Fruit fly (Drosophila melanogaster): ENCODE data around the gene GstD9.
A peak's percentile ranks its signal among the peaks of the same experiment; 100 is the strongest.

The GstD9 gene

DNA sequence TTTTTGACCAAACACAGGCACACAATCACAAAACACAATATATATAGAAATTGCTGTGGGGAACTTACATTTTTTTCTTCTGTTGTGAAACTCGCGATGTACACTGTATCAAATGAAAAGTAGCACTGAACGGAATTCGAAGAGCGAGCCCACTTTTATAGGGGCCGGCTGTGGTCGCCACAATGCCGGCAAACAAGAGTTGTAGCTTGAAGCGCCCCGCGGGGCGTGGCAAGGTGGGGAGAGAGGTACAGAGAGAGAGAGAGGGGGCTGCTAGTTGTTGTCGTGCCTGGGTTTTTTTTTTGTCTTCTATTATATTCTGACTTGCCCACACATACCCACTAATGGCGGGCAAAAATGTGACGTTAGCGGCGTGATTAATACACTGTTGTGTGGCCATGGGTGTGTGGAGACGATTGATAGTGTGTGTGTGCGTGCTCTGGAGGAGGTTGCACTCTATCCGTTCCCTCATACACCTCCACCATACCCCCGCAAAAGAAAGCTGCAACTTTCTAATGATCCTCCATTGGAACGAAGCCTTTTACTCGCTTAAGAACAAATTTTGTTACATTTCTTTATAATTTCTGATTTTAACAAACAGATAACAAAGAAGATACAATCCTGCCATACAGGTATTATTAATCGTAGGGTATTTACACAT is 1.9 kb upstream of the GstD9 start, which contains the start of gene GstD1 (continued):
- TF ChIP-seq CG30020 (tag; optimal IDR thresholded peaks at IDR 0.05) (no peak), slp2 (GFP tag; optimal IDR thresholded peaks at IDR 0.05) (peak; percentile 39), CG12659 (GFP tag; optimal IDR thresholded peaks at IDR 0.05) (peak; percentile 23), Dek (tag; optimal IDR thresholded peaks at IDR 0.05) (peak; percentile 33), CG13424 (tag; optimal IDR thresholded peaks at IDR 0.05) (peak; percentile 25), ftz-f1 (GFP tag; optimal IDR thresholded peaks at IDR 0.05) (peak; percentile 88), CG2129 (GFP tag; IDR thresholded peaks at IDR 0.05; ENCODE audit: partially characterized antibody) (no peak), CG42726 (GFP tag; IDR thresholded peaks at IDR 0.05; ENCODE audit: partially characterized antibody) (peak; percentile 45; the same call in 1 of the 2 replicates), Six4 (GFP tag; optimal IDR thresholded peaks at IDR 0.05) (peak; percentile 33), CG6689 (GFP tag; IDR thresholded peaks at IDR 0.05) (no peak), MTF-1 (GFP tag; optimal IDR thresholded peaks at IDR 0.05; ENCODE audit: borderline replicate concordance) (no peak), Mrtf (GFP tag; IDR thresholded peaks at IDR 0.05) (no peak), dan (GFP tag; IDR thresholded peaks at IDR 0.05) (no peak), Dfd (GFP tag; optimal IDR thresholded peaks at IDR 0.05) (no peak), MESR4 (GFP tag; optimal IDR thresholded peaks at IDR 0.05) (no peak), Hsf (GFP tag; optimal IDR thresholded peaks at IDR 0.05) (no peak), sd (tag; optimal IDR thresholded peaks at IDR 0.05) (peak; percentile 96), slbo (GFP tag; IDR thresholded peaks at IDR 0.05) (no peak; the same call in none of the 2 replicates), Poxn (GFP tag; IDR thresholded peaks at IDR 0.05) (no peak), kni (GFP tag; optimal IDR thresholded peaks at IDR 0.05) (peak; percentile 39), az2 (GFP tag; optimal IDR thresholded peaks at IDR 0.05) (no peak), yki (optimal IDR thresholded peaks at IDR 0.05) (no peak), Vsx1 (GFP tag; optimal IDR thresholded peaks at IDR 0.05) (no peak), TFAM (GFP tag; optimal IDR thresholded peaks at IDR 0.05) (no peak), CG11696 (GFP tag; IDR thresholded peaks at IDR 0.05) (peak; percentile 79), crc (GFP tag; optimal IDR thresholded peaks at IDR 0.05) (no peak), CG18599 (GFP tag; optimal IDR thresholded peaks at IDR 0.05) (peak; percentile 56), PHDP (tag; optimal IDR thresholded peaks at IDR 0.05) (peak; percentile 14), sens (GFP tag) (peak; percentile 71), br (optimal IDR thresholded peaks at IDR 0.05) (no peak), NC2β (GFP tag; optimal IDR thresholded peaks at IDR 0.05) (peak; percentile 38), CG2678 (tag; optimal IDR thresholded peaks at IDR 0.05) (peak; percentile 49), CG10431 (GFP tag; optimal IDR thresholded peaks at IDR 0.05) (no peak), CG9215 (GFP tag; IDR thresholded peaks at IDR 0.05) (0 out of 2 replicates have a peak, but pooled peaks have one; percentile 45), NfI (GFP tag; optimal IDR thresholded peaks at IDR 0.05) (peak; percentile 31), pzg (GFP tag; optimal IDR thresholded peaks at IDR 0.05) (no peak), CG6654 (GFP tag; optimal IDR thresholded peaks at IDR 0.05) (peak; percentile 34), zen (tag; optimal IDR thresholded peaks at IDR 0.05) (no peak), CG10267 (tag; optimal IDR thresholded peaks at IDR 0.05) (peak; percentile 32), mld (GFP tag; IDR thresholded peaks at IDR 0.05; ENCODE audit: partially characterized antibody) (no peak), CG10959 (GFP tag; IDR thresholded peaks at IDR 0.05) (no peak), Sry-δ (GFP tag; optimal IDR thresholded peaks at IDR 0.05) (no peak), CG4854 (GFP tag; optimal IDR thresholded peaks at IDR 0.05) (no peak), CG7556 (GFP tag; optimal IDR thresholded peaks at IDR 0.05) (peak; percentile 53), Ptx1 (GFP tag; IDR thresholded peaks at IDR 0.05) (peak; percentile 51), Deaf1 (tag; optimal IDR thresholded peaks at IDR 0.05) (peak; percentile 20), H15 (GFP tag; IDR thresholded peaks at IDR 0.05) (no peak), HLH4C (GFP tag; IDR thresholded peaks at IDR 0.05; ENCODE audit: partially characterized antibody) (peak; percentile 42; the same call in 1 of the 3 replicates), vvl (GFP tag; IDR thresholded peaks at IDR 0.05) (peak; percentile 44; the same call in 1 of the 2 replicates), CG8359 (GFP tag; optimal IDR thresholded peaks at IDR 0.05; ENCODE audit: borderline replicate concordance) (no peak)
